Fruit fly (Drosophila melanogaster) Kc167 (cell line): Measurements from ENCODE around the gene CG4045.

Experiments
- Myc ChIP-seq: fragments of >200 bp; optimal IDR thresholded peaks from 2 replicates; lab custom pipeline; 2017; ENCODE audit warnings: missing external identifiers
- Sin3A ChIP-seq: fragments of >200 bp; optimal IDR thresholded peaks from 2 replicates; lab custom pipeline; 2018; ENCODE audit warnings: missing external identifiers
- h ChIP-seq: fragments of >200 bp; optimal IDR thresholded peaks from 3 replicates; lab custom pipeline; 2018; ENCODE audit warnings: missing external identifiers
- insv ChIP-seq: fragments of >200 bp; optimal IDR thresholded peaks from 3 replicates; lab custom pipeline; 2018; ENCODE audit warnings: missing external identifiers
- psq ChIP-seq: fragments of >200 bp; optimal IDR thresholded peaks from 2 replicates; lab custom pipeline; 2017; ENCODE audit warnings: missing external identifiers
- ttk ChIP-seq: sonication (Bioruptor generic); optimal IDR thresholded peaks from 2 replicates; lab custom pipeline; 2017; ENCODE audit warnings: missing external identifiers

DNA sequence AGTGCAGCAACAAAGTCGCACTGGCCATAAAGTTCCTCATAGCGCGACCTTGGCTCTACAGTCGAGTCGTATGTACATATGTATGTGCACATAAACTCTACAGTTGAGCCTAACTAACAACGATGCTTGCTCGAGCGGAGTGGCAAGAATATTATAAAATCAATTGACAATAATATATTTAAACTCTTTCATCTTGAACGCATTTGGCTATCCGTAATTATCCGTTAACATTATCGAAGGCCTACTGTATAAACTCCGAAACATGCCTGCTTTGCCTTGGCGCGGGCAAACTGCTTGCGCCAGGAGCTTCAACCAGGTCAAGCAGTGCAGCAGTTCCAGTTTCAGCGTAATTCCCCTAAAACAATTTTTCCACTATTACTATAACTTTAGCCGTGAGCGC lies 32.9 kb upstream of the CG4045 start:
- TF ChIP-seq h (lab: Kevin White, UChicago) (no peak), psq (lab: Kevin White, UChicago) (no peak), Myc (no peak), insv (lab: Kevin White, UChicago) (no peak), ttk (lab: Kevin White, UChicago) (no peak), Sin3A (lab: Kevin White, UChicago) (no peak)
